Worm (Caenorhabditis elegans) whole organism, L4 larva: ENCODE data around the gene D1014.2.

Experiments
- F10B5.3 ChIP-seq: sonication (generic microtip); optimal IDR thresholded peaks from 2 replicates; lab custom pipeline; 2016; ENCODE audit warnings: mild to moderate bottlenecking, missing genetic modification characterization, missing compliant biosample characterization
- F26F4.8 ChIP-seq: fragments of 200-800 bp; sonication (Bioruptor generic); conservative IDR thresholded peaks from 2 replicates; pipeline ENCODE4 v1.3.6; 2022; ENCODE audit warnings: missing genetic modification characterization, missing compliant biosample characterization
- F49E8.2 ChIP-seq: sonication (generic microtip); optimal IDR thresholded peaks from 2 replicates; lab custom pipeline; 2016; ENCODE audit warnings: missing compliant biosample characterization, mild to moderate bottlenecking, missing genetic modification characterization, borderline replicate concordance
- T26A8.4 ChIP-seq: fragments of 200-800 bp; sonication (Bioruptor generic); IDR thresholded peaks from 2 replicates; pipeline ENCODE4 v1.3.6; 2022; ENCODE audit warnings: missing genetic modification characterization, missing compliant biosample characterization
- Y48G9A.11 ChIP-seq: fragments of 200-800 bp; sonication (Bioruptor generic); IDR thresholded peaks from 2 replicates; pipeline ENCODE4 v1.3.6; 2022; ENCODE audit warnings: missing genetic modification reagents, missing genetic modification characterization, missing compliant biosample characterization
- Y75B8A.6 ChIP-seq: fragments of 200-800 bp; sonication (Bioruptor generic); IDR thresholded peaks from 2 replicates; pipeline ENCODE4 v1.3.6; 2022; ENCODE audit warnings: missing genetic modification reagents, missing genetic modification characterization, missing compliant biosample characterization
- ZK337.2 ChIP-seq: fragments of 200-800 bp; sonication (Bioruptor generic); IDR thresholded peaks from 2 replicates; pipeline ENCODE4 v1.3.6; 2022; ENCODE audit warnings: missing genetic modification reagents, missing genetic modification characterization, missing compliant biosample characterization
- ZK546.5 ChIP-seq, 2 experiments: sonication (generic microtip); optimal IDR thresholded peaks; 2 replicates each; lab custom pipeline; 2017; ENCODE audit warnings: missing biosample characterization in 2 of 2, missing genetic modification characterization in 2 of 2
- aha-1 ChIP-seq: fragments of 150-350 bp; peaks from one replicate; lab custom pipeline; 2014; ENCODE audit warnings: missing biosample characterization, missing genetic modification characterization
- aly-2 ChIP-seq: sonication (generic microtip); optimal IDR thresholded peaks from 2 replicates; lab custom pipeline; 2018; ENCODE audit warnings: missing biosample characterization, missing genetic modification characterization
- ama-1 ChIP-seq: fragments of 150-350 bp; optimal IDR thresholded peaks from 2 replicates; lab custom pipeline; 2014; ENCODE audit warnings: inconsistent platforms, mixed read lengths
- arid-1 ChIP-seq: fragments of 200-800 bp; sonication (Bioruptor generic); conservative IDR thresholded peaks from 2 replicates; pipeline ENCODE4 v1.3.6; 2022; ENCODE audit warnings: missing genetic modification reagents, missing genetic modification characterization, missing compliant biosample characterization
- ceh-44 ChIP-seq: fragments of 200-800 bp; sonication (Bioruptor generic); IDR thresholded peaks from 2 replicates; pipeline ENCODE4 v1.3.6; 2022; ENCODE audit warnings: missing genetic modification reagents, missing genetic modification characterization, missing compliant biosample characterization
- ceh-82 ChIP-seq: sonication (generic microtip); optimal IDR thresholded peaks from 2 replicates; lab custom pipeline; 2017; ENCODE audit warnings: missing biosample characterization, missing genetic modification characterization
- daf-12 ChIP-seq: fragments of 150-350 bp; optimal IDR thresholded peaks from 2 replicates; lab custom pipeline; 2014; ENCODE audit warnings: missing biosample characterization, missing genetic modification reagents, missing genetic modification characterization
- daf-8 ChIP-seq: fragments of 200-800 bp; sonication (Bioruptor generic); IDR thresholded peaks from 2 replicates; pipeline ENCODE4 v1.3.6; 2022; ENCODE audit warnings: missing genetic modification characterization, missing compliant biosample characterization
- dmd-6 ChIP-seq: fragments of 200-800 bp; sonication (Bioruptor generic); IDR thresholded peaks from 2 replicates; pipeline ENCODE4 v1.3.6; 2022; ENCODE audit warnings: missing genetic modification reagents, missing genetic modification characterization, missing compliant biosample characterization
- dpl-1 ChIP-seq: fragments of 150-350 bp; optimal IDR thresholded peaks from 2 replicates; lab custom pipeline; 2014; ENCODE audit warnings: missing biosample characterization, missing genetic modification reagents, missing genetic modification characterization
- duxl-1 ChIP-seq: sonication (generic microtip); optimal IDR thresholded peaks from 2 replicates; lab custom pipeline; 2016; ENCODE audit warnings: mild to moderate bottlenecking, missing genetic modification characterization, moderate library complexity, missing compliant biosample characterization; ENCODE audit not compliant: poor library complexity
- dve-1 ChIP-seq: sonication (generic microtip); optimal IDR thresholded peaks from 2 replicates; lab custom pipeline; 2017; ENCODE audit warnings: antibody characterized with exemption, mild to moderate bottlenecking, missing genetic modification characterization, missing compliant biosample characterization; ENCODE audit not compliant: insufficient read depth
- egl-27 ChIP-seq: sonication (generic microtip); optimal IDR thresholded peaks from 3 replicates; lab custom pipeline; 2017; ENCODE audit warnings: missing biosample characterization, missing genetic modification reagents, missing genetic modification characterization
- hmg-1.1 ChIP-seq: fragments of 200-800 bp; sonication (Bioruptor generic); IDR thresholded peaks from 2 replicates; pipeline ENCODE4 v1.3.6; 2022; ENCODE audit warnings: missing genetic modification reagents, missing genetic modification characterization, missing compliant biosample characterization
- lim-7 ChIP-seq: fragments of 200-800 bp; sonication (Bioruptor generic); IDR thresholded peaks from 2 replicates; pipeline ENCODE4 v1.3.6; 2022; ENCODE audit warnings: missing genetic modification characterization, missing compliant biosample characterization
- lin-1 ChIP-seq: fragments of 200-800 bp; sonication (Bioruptor generic); IDR thresholded peaks from 2 replicates; pipeline ENCODE4 v1.3.6; 2022; ENCODE audit warnings: missing genetic modification reagents, missing genetic modification characterization, missing compliant biosample characterization
- lin-15B ChIP-seq: fragments of 150-350 bp; sonication (generic microtip); optimal IDR thresholded peaks from 3 replicates; lab custom pipeline; 2014; ENCODE audit warnings: missing biosample characterization, missing genetic modification characterization
- madf-9 ChIP-seq: fragments of 200-800 bp; sonication (Bioruptor generic); conservative IDR thresholded peaks from 2 replicates; pipeline ENCODE4 v1.3.6; 2022; ENCODE audit warnings: missing genetic modification reagents, missing genetic modification characterization, missing compliant biosample characterization
- mdt-29 ChIP-seq: fragments of 200-800 bp; sonication (Bioruptor generic); IDR thresholded peaks from 2 replicates; pipeline ENCODE4 v1.3.6; 2022; ENCODE audit warnings: missing genetic modification reagents, missing genetic modification characterization, missing compliant biosample characterization
- nhr-11 ChIP-seq: fragments of 150-350 bp; optimal IDR thresholded peaks from 2 replicates; lab custom pipeline; 2014; ENCODE audit warnings: missing biosample characterization, missing genetic modification characterization
- nhr-111 ChIP-seq: fragments of 200-800 bp; sonication (Bioruptor generic); optimal IDR thresholded peaks from 2 replicates; lab custom pipeline; 2018; ENCODE audit warnings: mild to moderate bottlenecking, missing genetic modification characterization, missing compliant biosample characterization
- nhr-237 ChIP-seq: sonication (generic microtip); optimal IDR thresholded peaks from 2 replicates; lab custom pipeline; 2017; ENCODE audit warnings: missing biosample characterization, missing genetic modification characterization
- nhr-41 ChIP-seq: fragments of 200-800 bp; sonication (Bioruptor generic); IDR thresholded peaks from 2 replicates; pipeline ENCODE4 v1.3.6; 2022; ENCODE audit warnings: missing genetic modification reagents, missing genetic modification characterization, missing compliant biosample characterization
- nhr-48 ChIP-seq: sonication (generic microtip); optimal IDR thresholded peaks from 2 replicates; lab custom pipeline; 2016; ENCODE audit warnings: mild to moderate bottlenecking, missing genetic modification characterization, missing compliant biosample characterization
- nhr-6 ChIP-seq: fragments of 150-350 bp; optimal IDR thresholded peaks from 2 replicates; lab custom pipeline; 2014; ENCODE audit warnings: missing biosample characterization, missing genetic modification characterization
- pha-4 ChIP-seq, 2 experiments: fragments of 150-350 bp in 1 of 2; fragments of 200-800 bp in 1 of 2; sonication (Bioruptor generic) in 1 of 2; IDR thresholded peaks in 1 of 2; optimal IDR thresholded peaks in 1 of 2; 2 replicates each; pipeline versions ENCODE4 v1.3.6 to Lab custom; 2014 to 2022; ENCODE audit warnings: missing genetic modification characterization in 2 of 2, missing genetic modification reagents in 2 of 2, missing biosample characterization in 1 of 2, missing compliant biosample characterization in 1 of 2
- php-3 ChIP-seq: fragments of 200-800 bp; sonication (Bioruptor generic); IDR thresholded peaks from 2 replicates; pipeline ENCODE4 v1.3.6; 2022; ENCODE audit warnings: missing genetic modification reagents, missing genetic modification characterization, missing compliant biosample characterization
- pqm-1 ChIP-seq: sonication (generic microtip); optimal IDR thresholded peaks from 2 replicates; lab custom pipeline; 2017; ENCODE audit warnings: missing biosample characterization, missing genetic modification characterization
- set-16 ChIP-seq: fragments of 200-800 bp; sonication (Bioruptor generic); IDR thresholded peaks from 2 replicates; pipeline ENCODE4 v1.3.6; 2022; ENCODE audit warnings: missing genetic modification reagents, missing genetic modification characterization, missing compliant biosample characterization
- skn-1 ChIP-seq: fragments of 150-350 bp; optimal IDR thresholded peaks from 2 replicates; lab custom pipeline; 2014; ENCODE audit warnings: missing biosample characterization, missing genetic modification characterization
- tag-97 ChIP-seq: fragments of 200-800 bp; sonication (Bioruptor generic); IDR thresholded peaks from 2 replicates; pipeline ENCODE4 v1.3.6; 2022; ENCODE audit warnings: missing genetic modification characterization, missing compliant biosample characterization
- vab-7 ChIP-seq: fragments of 200-800 bp; sonication (Bioruptor generic); IDR thresholded peaks from 2 replicates; pipeline ENCODE4 v1.3.6; 2022; ENCODE audit warnings: missing genetic modification reagents, missing genetic modification characterization, missing compliant biosample characterization
- zag-1 ChIP-seq: fragments of 150-350 bp; optimal IDR thresholded peaks from 2 replicates; lab custom pipeline; 2014; ENCODE audit warnings: missing biosample characterization, missing genetic modification characterization
- zfp-2 ChIP-seq: sonication (generic microtip); optimal IDR thresholded peaks from 2 replicates; lab custom pipeline; 2016; ENCODE audit warnings: mild to moderate bottlenecking, missing genetic modification characterization, missing compliant biosample characterization
- zfp-3 ChIP-seq: fragments of 200-800 bp; sonication (Bioruptor generic); conservative IDR thresholded peaks from 2 replicates; pipeline ENCODE4 v1.3.6; 2022; ENCODE audit warnings: missing genetic modification reagents, missing genetic modification characterization, missing compliant biosample characterization
- zip-2 ChIP-seq: fragments of 150-350 bp; optimal IDR thresholded peaks from 2 replicates; lab custom pipeline; 2014; ENCODE audit warnings: missing biosample characterization, missing genetic modification characterization

Gene D1014.2

ce11 chrV:8143605-8144004, at the start of gene D1014.2:
Gene D1014.2 (plus strand): TSS chrV:8143905.
- TF ChIP-seq ceh-82 (tag; lab: Kevin White, UChicago) (no peak), arid-1 (GFP tag; lab: Robert Waterston, UW) (no peak), dpl-1 (GFP tag; lab: Kevin White, UChicago) (no peak), hmg-1.1 (GFP tag; lab: Robert Waterston, UW) (no peak), F49E8.2 (no peak), daf-8 (GFP tag; lab: Robert Waterston, UW) (no peak), ZK546.5 (tag; optimal IDR thresholded peaks at IDR 0.05; lab: Kevin White, UChicago) (no peak), nhr-41 (GFP tag; lab: Robert Waterston, UW) (no peak), skn-1 (no peak), nhr-6 (no peak), mdt-29 (no peak), nhr-111 (GFP tag; lab: Kevin White, UChicago) (no peak), vab-7 (GFP tag; lab: Robert Waterston, UW) (no peak), F10B5.3 (tag; lab: Kevin White, UChicago) (no peak), dmd-6 (GFP tag; lab: Robert Waterston, UW) (no peak), lin-1 (GFP tag; lab: Robert Waterston, UW) (no peak), duxl-1 (tag; lab: Kevin White, UChicago) (no peak), zip-2 (tag; lab: Kevin White, UChicago) (no peak), nhr-48 (no peak)

- no peak for TF ChIP-seq zfp-3 (GFP tag; lab: Robert Waterston, UW)
- TF ChIP-seq ceh-44 (GFP tag; lab: Robert Waterston, UW) = no peak
- no peak for TF ChIP-seq Y48G9A.11 (GFP tag; lab: Robert Waterston, UW)
- no peak for TF ChIP-seq pha-4 (GFP tag; IDR thresholded peaks at IDR 0.05; lab: Robert Waterston, UW)
- TF ChIP-seq pha-4 (tag; optimal IDR thresholded peaks at IDR 0.05; lab: Kevin White, UChicago) = no peak
- TF ChIP-seq Y75B8A.6 (GFP tag; lab: Robert Waterston, UW) = no peak
- no peak for TF ChIP-seq tag-97
- TF ChIP-seq ZK337.2 (GFP tag; lab: Robert Waterston, UW) = no peak
- no peak for TF ChIP-seq egl-27 (tag; lab: Kevin White, UChicago)
- TF ChIP-seq aha-1 = no peak
- TF ChIP-seq dve-1 (tag; lab: Kevin White, UChicago) = no peak
- no peak for TF ChIP-seq ama-1 (lab: Kevin White, UChicago)
- no peak for TF ChIP-seq ceh-82 (tag; lab: Kevin White, UChicago)
- TF ChIP-seq F26F4.8 (GFP tag; lab: Robert Waterston, UW) = no peak
- TF ChIP-seq nhr-237 = no peak
- TF ChIP-seq F10B5.3 (tag; lab: Kevin White, UChicago) = no peak
- no peak for TF ChIP-seq madf-9 (GFP tag; lab: Robert Waterston, UW)
- TF ChIP-seq, all 104 proteins: peak for 0
Observed at ce11 chrV:8095378-8095777, 48.3 kb upstream of the D1014.2 start, which contains the start of gene str-146. Gene str-146 (minus strand): TSS chrV:8095478.

ce11 chrV:8098239-8098638, 45.5 kb upstream of the D1014.2 start, which contains the start of gene str-145:
Gene str-145 (minus strand): TSS chrV:8098339.
- TF ChIP-seq T26A8.4 (GFP tag; lab: Robert Waterston, UW) (no peak), dpl-1 (GFP tag; lab: Kevin White, UChicago) (no peak), lin-15B (tag; lab: Kevin White, UChicago) (no peak), aly-2 (no peak), aha-1 (no peak), nhr-237 (no peak), zag-1 (tag; lab: Kevin White, UChicago) (no peak), ama-1 (lab: Kevin White, UChicago) (no peak), php-3 (no peak), pqm-1 (no peak), mdt-29 (no peak), arid-1 (GFP tag; lab: Robert Waterston, UW) (no peak), zfp-2 (tag; lab: Kevin White, UChicago) (no peak), set-16 (no peak), daf-12 (tag; lab: Kevin White, UChicago) (no peak), vab-7 (GFP tag; lab: Robert Waterston, UW) (no peak), lim-7 (GFP tag; lab: Robert Waterston, UW) (no peak), F10B5.3 (tag; lab: Kevin White, UChicago) (no peak), nhr-48 (no peak), nhr-11 (tag; lab: Kevin White, UChicago) (no peak)
